Worm (Caenorhabditis elegans): Measurements from ENCODE around the gene Y53C12B.7.

The Y53C12B.7 gene

DNA sequence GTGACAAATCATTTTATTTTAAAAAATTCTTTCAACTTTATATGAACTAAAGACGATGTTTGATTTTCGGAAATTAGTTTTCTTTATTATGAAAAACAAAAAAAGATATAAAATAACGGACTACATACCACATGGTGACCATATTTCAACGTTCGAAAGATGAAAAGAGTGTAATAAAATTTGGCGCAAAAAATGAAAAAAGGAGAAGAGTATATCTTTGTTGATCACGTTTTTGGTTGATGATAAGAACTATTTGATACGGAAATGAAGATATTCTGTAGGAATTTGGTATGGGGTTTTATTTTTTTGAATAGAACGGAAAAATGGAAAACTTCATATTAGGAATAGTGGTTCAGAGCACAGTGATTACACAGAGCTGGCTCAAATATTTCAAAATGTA lies at the start of gene Y53C12B.7:
Gene Y53C12B.7 (minus strand): TSS at position 163 of the 400 bp plus-strand sequence.
- TF ChIP-seq athp-1 (tag; optimal IDR thresholded peaks at IDR 0.05), result no peak
- TF ChIP-seq D2030.7 (GFP tag; IDR thresholded peaks at IDR 0.05), result no peak
- no peak for TF ChIP-seq F57A8.1 (GFP tag; optimal IDR thresholded peaks at IDR 0.05)
- no peak for TF ChIP-seq nfyb-1 (GFP tag; IDR thresholded peaks at IDR 0.05)
- TF ChIP-seq zim-3 (tag; optimal IDR thresholded peaks at IDR 0.05), result no peak
- TF ChIP-seq ceh-100 (GFP tag; IDR thresholded peaks at IDR 0.05), result no peak
- TF ChIP-seq Y56A3A.18 (GFP tag; IDR thresholded peaks at IDR 0.05), result no peak
- no peak for TF ChIP-seq die-1 (tag; optimal IDR thresholded peaks at IDR 0.05)
- TF ChIP-seq lin-54 (GFP tag; optimal IDR thresholded peaks at IDR 0.05), result no peak
- no peak for TF ChIP-seq attf-3 (GFP tag; conservative IDR thresholded peaks at IDR 0.05)
- no peak for TF ChIP-seq mxl-1 (tag; optimal IDR thresholded peaks at IDR 0.05)
- TF ChIP-seq bed-2 (GFP tag; IDR thresholded peaks at IDR 0.05), result no peak
- no peak for TF ChIP-seq bed-1 (GFP tag; IDR thresholded peaks at IDR 0.05)

DNA sequence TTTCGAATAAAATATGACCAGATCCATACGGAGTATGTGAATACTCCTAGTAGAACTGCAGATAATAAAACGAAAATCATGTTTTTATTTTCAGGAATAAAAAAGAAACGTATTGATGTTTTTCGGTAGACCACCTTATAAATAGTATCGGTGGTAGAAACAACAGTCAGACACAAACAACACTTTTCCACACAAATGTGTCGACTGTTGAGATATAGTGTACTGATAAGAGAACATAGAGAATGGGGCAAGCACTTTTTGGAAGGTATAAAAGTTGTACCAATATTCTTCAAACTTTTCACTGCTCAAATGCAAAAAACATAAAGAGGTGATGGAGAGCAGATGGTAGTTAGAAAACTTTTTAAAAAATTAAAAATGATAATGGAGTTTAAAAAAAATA lies 49.6 kb upstream of the Y53C12B.7 start, which contains the start of gene cyp-13A6:
Gene cyp-13A6 (minus strand): TSS at position 180 of the 400 bp plus-strand sequence.
- TF ChIP-seq nhr-80 (tag; optimal IDR thresholded peaks at IDR 0.05) (peak; percentile 43), Y56A3A.18 (GFP tag; IDR thresholded peaks at IDR 0.05) (no peak), chd-7 (tag; optimal IDR thresholded peaks at IDR 0.05) (no peak), bed-1 (GFP tag; IDR thresholded peaks at IDR 0.05) (no peak), rec-8 (tag; optimal IDR thresholded peaks at IDR 0.05) (no peak), snpc-1.3 (tag; optimal IDR thresholded peaks at IDR 0.05; ENCODE audit: insufficient read depth) (no peak)

DNA sequence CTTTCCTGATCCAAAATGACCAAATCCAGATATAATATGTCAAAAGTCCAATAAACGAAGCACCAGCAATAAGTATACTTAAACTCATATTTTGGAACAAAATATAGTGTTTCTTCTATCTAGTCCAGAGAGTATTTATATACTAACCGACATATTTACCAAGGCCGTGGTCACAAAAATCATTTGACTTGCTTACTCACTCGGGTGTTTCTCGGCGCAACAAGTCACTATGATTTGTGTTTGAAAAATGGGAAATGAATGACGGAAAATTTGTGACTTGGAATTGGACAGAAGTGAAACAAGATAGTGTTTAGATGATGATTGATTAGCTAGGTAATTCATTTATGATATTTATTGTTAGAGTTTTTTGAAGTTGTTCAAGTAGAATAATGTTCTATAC lies 47.2 kb upstream of the Y53C12B.7 start, which contains the start of gene cyp-13A5:
Gene cyp-13A5 (minus strand): TSS at position 112 of the 400 bp plus-strand sequence.
- TF ChIP-seq nhr-80 (tag; optimal IDR thresholded peaks at IDR 0.05), result peak; percentile 85
- TF ChIP-seq cebp-1 (GFP tag; IDR thresholded peaks at IDR 0.05), result no peak
- TF ChIP-seq cebp-1 (tag; optimal IDR thresholded peaks at IDR 0.05), result peak; percentile 19
- TF ChIP-seq ets-4 (GFP tag; optimal IDR thresholded peaks at IDR 0.05), result no peak
- TF ChIP-seq hsf-1 (GFP tag; IDR thresholded peaks at IDR 0.05), result no peak

DNA sequence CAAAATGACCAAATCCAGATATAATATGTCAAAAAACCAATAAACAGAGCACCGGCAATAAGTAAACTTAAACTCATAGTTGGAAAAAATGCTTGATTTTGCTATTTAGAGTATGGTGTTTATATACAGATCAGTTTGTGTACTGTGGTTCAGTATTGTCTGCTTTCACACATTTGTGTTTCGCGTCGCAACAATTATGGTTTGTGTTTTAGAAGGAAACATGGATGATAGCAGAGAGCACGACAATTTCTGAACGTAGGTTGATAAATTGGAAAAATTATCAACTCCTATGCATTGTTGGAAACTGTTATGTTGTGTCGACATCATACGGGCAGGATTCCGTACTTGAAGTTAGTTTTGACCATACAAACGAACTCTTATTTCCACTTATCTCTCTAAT lies 44.6 kb upstream of the Y53C12B.7 start, which contains the start of gene cyp-13A4:
Gene cyp-13A4 (minus strand): TSS at position 77 of the 400 bp plus-strand sequence.
- TF ChIP-seq nhr-80 (tag; optimal IDR thresholded peaks at IDR 0.05), result peak; percentile 80
- TF ChIP-seq F49E8.2 (tag; optimal IDR thresholded peaks at IDR 0.05; ENCODE audit: insufficient read depth), result no peak

DNA sequence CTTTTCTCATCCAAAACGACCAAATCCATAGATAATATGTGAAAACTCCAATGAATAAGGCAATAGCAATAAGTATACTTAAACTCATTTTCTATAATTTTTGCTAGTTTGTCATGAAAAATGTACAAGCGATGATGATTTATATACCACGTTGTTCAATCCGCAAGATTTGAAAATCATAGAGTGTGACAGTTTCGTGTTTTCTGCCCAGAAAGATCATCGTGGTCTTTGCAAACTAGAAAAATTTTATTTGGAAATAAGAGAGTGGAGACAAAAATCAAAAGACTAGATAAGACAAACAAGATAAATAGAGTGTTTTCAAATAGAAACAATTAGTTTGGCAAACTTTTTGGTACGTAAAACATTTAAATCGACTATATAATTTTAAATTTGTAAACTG lies 40.2 kb upstream of the Y53C12B.7 start, which contains the start of gene cyp-13A3:
Gene cyp-13A3 (minus strand): TSS at position 101 of the 400 bp plus-strand sequence.
- no peak for TF ChIP-seq K11D2.4 (GFP tag; IDR thresholded peaks at IDR 0.05)
- no peak for TF ChIP-seq lsl-1 (GFP tag; optimal IDR thresholded peaks at IDR 0.05)
- TF ChIP-seq lag-1 (GFP tag; IDR thresholded peaks at IDR 0.05), result no peak
- no peak for TF ChIP-seq F57A8.1 (GFP tag; optimal IDR thresholded peaks at IDR 0.05)
- TF ChIP-seq ekl-4 (GFP tag; IDR thresholded peaks at IDR 0.05), result no peak
- TF ChIP-seq F39B2.1 (GFP tag; IDR thresholded peaks at IDR 0.05), result no peak
- no peak for TF ChIP-seq F55B11.4 (tag; optimal IDR thresholded peaks at IDR 0.05; ENCODE audit: borderline replicate concordance, insufficient read depth)
- no peak for TF ChIP-seq pbrm-1 (GFP tag; IDR thresholded peaks at IDR 0.05)
- no peak for TF ChIP-seq ztf-28 (GFP tag; IDR thresholded peaks at IDR 0.05)
- TF ChIP-seq attf-3 (GFP tag; conservative IDR thresholded peaks at IDR 0.05), result no peak
- no peak for TF ChIP-seq let-526 (GFP tag; IDR thresholded peaks at IDR 0.05)
- TF ChIP-seq atf-7 (tag; optimal IDR thresholded peaks at IDR 0.05), result no peak
- TF ChIP-seq athp-1 (tag; optimal IDR thresholded peaks at IDR 0.05), result no peak

Measured in whole organism, young adult.